Worm (Caenorhabditis elegans) whole organism, early embryonic: Measurements from ENCODE around the gene flp-4.

Source experiments
- aly-1 ChIP-seq: sonication (generic microtip); optimal IDR thresholded peaks from 2 replicates; lab custom pipeline; 2016; ENCODE audit warnings: missing genetic modification characterization, missing compliant biosample characterization
- ama-1 ChIP-seq: fragments of 150-350 bp; optimal IDR thresholded peaks from 2 replicates; lab custom pipeline; 2014
- hnd-1 ChIP-seq: sonication (generic microtip); optimal IDR thresholded peaks from 2 replicates; lab custom pipeline; 2016; ENCODE audit warnings: missing genetic modification characterization, missing compliant biosample characterization

DNA sequence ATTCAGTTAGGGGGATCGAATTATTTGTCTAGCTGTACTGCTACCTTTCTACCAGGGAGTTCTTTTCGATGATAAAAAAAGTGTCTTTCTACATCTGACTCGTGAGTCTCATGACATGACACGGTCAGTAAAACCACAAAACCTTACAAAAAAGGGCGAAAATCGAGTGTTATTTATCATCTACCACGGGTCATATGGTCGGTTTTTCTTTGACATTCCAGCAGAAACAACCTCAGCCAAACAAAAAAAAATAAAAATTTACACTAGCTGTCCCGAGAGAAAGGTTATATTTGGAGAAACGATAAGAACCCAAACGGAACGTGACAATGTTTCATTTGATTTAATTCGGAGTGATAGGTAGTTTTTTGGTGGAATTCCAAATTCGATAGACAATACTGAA lies 29.0 kb upstream of the flp-4 start:
- TF ChIP-seq ama-1 (lab: Kevin White, UChicago) (no peak), aly-1 (no peak), hnd-1 (tag; lab: Kevin White, UChicago) (no peak)
